Worm (Caenorhabditis elegans) whole organism, mixed stage, embryonic: ENCODE data around the gene prdx-6.

Experiments used
- bed-3 ChIP-seq: fragments of 200-800 bp; sonication (Bioruptor generic); optimal IDR thresholded peaks from 3 replicates; lab custom pipeline; 2018; ENCODE audit warnings: mild to moderate bottlenecking, missing genetic modification characterization, moderate library complexity, missing compliant biosample characterization
- blmp-1 ChIP-seq: fragments of 150-350 bp; optimal IDR thresholded peaks from 2 replicates; lab custom pipeline; 2014; ENCODE audit warnings: missing biosample characterization, missing genetic modification characterization
- lin-13 ChIP-seq: fragments of 150-350 bp; optimal IDR thresholded peaks from 2 replicates; lab custom pipeline; 2014; ENCODE audit warnings: missing biosample characterization, missing genetic modification characterization
- mep-1 ChIP-seq: fragments of 150-350 bp; optimal IDR thresholded peaks from 2 replicates; lab custom pipeline; 2017; ENCODE audit warnings: missing biosample characterization, missing genetic modification reagents, missing genetic modification characterization, inconsistent platforms
- nhr-12 ChIP-seq: fragments of 150-350 bp; optimal IDR thresholded peaks from 2 replicates; lab custom pipeline; 2014; ENCODE audit warnings: missing biosample characterization, missing genetic modification characterization
- nhr-237 ChIP-seq: fragments of 150-350 bp; optimal IDR thresholded peaks from 2 replicates; lab custom pipeline; 2014; ENCODE audit warnings: missing biosample characterization, missing genetic modification characterization
- nhr-28 ChIP-seq: fragments of 150-350 bp; optimal IDR thresholded peaks from 2 replicates; lab custom pipeline; 2014; ENCODE audit warnings: missing biosample characterization, missing genetic modification characterization
- nhr-76 ChIP-seq: sonication (generic microtip); optimal IDR thresholded peaks from 2 replicates; lab custom pipeline; 2017; ENCODE audit warnings: missing biosample characterization, missing genetic modification characterization
- sem-2 ChIP-seq: fragments of 200-800 bp; sonication (Bioruptor generic); optimal IDR thresholded peaks from 2 replicates; lab custom pipeline; 2018; ENCODE audit warnings: mild to moderate bottlenecking, missing genetic modification characterization, missing compliant biosample characterization
- snpc-4 ChIP-seq: fragments of 150-350 bp; optimal IDR thresholded peaks from 2 replicates; lab custom pipeline; 2014; ENCODE audit warnings: missing biosample characterization, missing genetic modification characterization
- unc-62 ChIP-seq: fragments of 150-350 bp; optimal IDR thresholded peaks from 2 replicates; lab custom pipeline; 2014; ENCODE audit warnings: missing biosample characterization, missing genetic modification reagents, missing genetic modification characterization

DNA sequence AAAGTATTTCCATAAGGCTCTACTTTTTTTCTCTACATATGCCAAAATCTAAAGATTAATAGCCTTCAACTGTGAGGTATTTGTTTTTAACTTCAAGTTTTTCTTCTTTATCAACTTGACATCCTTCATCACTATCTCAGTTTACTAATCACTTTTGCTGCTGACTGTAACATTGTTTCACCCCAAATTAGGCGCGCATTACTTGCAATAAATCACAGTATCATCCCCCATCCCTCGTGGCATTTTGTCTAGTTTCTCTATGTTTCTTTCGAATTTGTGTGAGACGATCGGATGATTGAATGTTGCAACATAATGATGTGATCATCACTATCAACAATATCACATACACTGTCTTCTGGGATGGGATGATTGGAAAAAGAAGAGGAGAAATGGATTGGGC is 29.1 kb downstream of the prdx-6 start:
- no peak for TF ChIP-seq lin-13 (tag; lab: Kevin White, UChicago)
- TF ChIP-seq nhr-12 (tag; lab: Kevin White, UChicago): no peak
- TF ChIP-seq bed-3: no peak
- no peak for TF ChIP-seq blmp-1 (tag; lab: Kevin White, UChicago)
- TF ChIP-seq nhr-237: no peak
- no peak for TF ChIP-seq nhr-76
- no peak for TF ChIP-seq nhr-28 (tag; lab: Kevin White, UChicago)
- no peak for TF ChIP-seq unc-62 (GFP tag; lab: Kevin White, UChicago)
- no peak for TF ChIP-seq snpc-4 (tag; lab: Kevin White, UChicago)
- TF ChIP-seq sem-2 (GFP tag; lab: Kevin White, UChicago): no peak
- no peak for TF ChIP-seq mep-1 (tag; lab: Kevin White, UChicago)
